Worm (Caenorhabditis elegans) whole organism, L4 larva: ENCODE results near the gene fbxa-105.

ENCODE experiments used
- F37D6.2 ChIP-seq: sonication (generic microtip); optimal IDR thresholded peaks from 2 replicates; lab custom pipeline; 2016; ENCODE audit warnings: mild to moderate bottlenecking, missing genetic modification characterization, missing compliant biosample characterization
- F44E2.7 ChIP-seq: fragments of 200-800 bp; sonication (Bioruptor generic); IDR thresholded peaks from 2 replicates; pipeline ENCODE4 v2.1.2; 2022; ENCODE audit warnings: missing genetic modification characterization, missing compliant biosample characterization
- F49E8.2 ChIP-seq: sonication (generic microtip); optimal IDR thresholded peaks from 2 replicates; lab custom pipeline; 2016; ENCODE audit warnings: missing compliant biosample characterization, mild to moderate bottlenecking, missing genetic modification characterization, borderline replicate concordance
- Y5F2A.4 ChIP-seq: fragments of 200-800 bp; sonication (Bioruptor generic); optimal IDR thresholded peaks from 2 replicates; lab custom pipeline; 2018; ENCODE audit warnings: mild to moderate bottlenecking, missing genetic modification characterization, missing compliant biosample characterization
- ZK337.2 ChIP-seq: fragments of 200-800 bp; sonication (Bioruptor generic); IDR thresholded peaks from 2 replicates; pipeline ENCODE4 v1.3.6; 2022; ENCODE audit warnings: missing genetic modification reagents, missing genetic modification characterization, missing compliant biosample characterization
- arid-1 ChIP-seq: fragments of 200-800 bp; sonication (Bioruptor generic); conservative IDR thresholded peaks from 2 replicates; pipeline ENCODE4 v1.3.6; 2022; ENCODE audit warnings: missing genetic modification reagents, missing genetic modification characterization, missing compliant biosample characterization
- attf-4 ChIP-seq: sonication (generic microtip); optimal IDR thresholded peaks from 3 replicates; lab custom pipeline; 2017; ENCODE audit warnings: missing biosample characterization, missing genetic modification characterization
- ceh-20 ChIP-seq: fragments of 200-800 bp; sonication (Bioruptor generic); IDR thresholded peaks from 2 replicates; pipeline ENCODE4 v1.3.6; 2022; ENCODE audit warnings: missing genetic modification reagents, missing genetic modification characterization, missing compliant biosample characterization
- ceh-32 ChIP-seq: sonication (generic microtip); optimal IDR thresholded peaks from 2 replicates; lab custom pipeline; 2016; ENCODE audit warnings: mild to moderate bottlenecking, missing genetic modification characterization, missing compliant biosample characterization; ENCODE audit not compliant: poor library complexity
- ceh-62 ChIP-seq: sonication (generic microtip); optimal IDR thresholded peaks from 2 replicates; lab custom pipeline; 2017; ENCODE audit warnings: missing biosample characterization, missing genetic modification characterization
- ces-1 ChIP-seq: fragments of 150-350 bp; sonication (generic microtip); optimal IDR thresholded peaks from 4 replicates; lab custom pipeline; 2014; ENCODE audit warnings: missing biosample characterization, missing genetic modification reagents, missing genetic modification characterization
- ctbp-1 ChIP-seq: fragments of 200-800 bp; sonication (Bioruptor generic); IDR thresholded peaks from 2 replicates; pipeline ENCODE4 v1.3.6; 2022; ENCODE audit warnings: missing genetic modification reagents, missing genetic modification characterization, missing compliant biosample characterization
- daf-12 ChIP-seq: fragments of 150-350 bp; optimal IDR thresholded peaks from 2 replicates; lab custom pipeline; 2014; ENCODE audit warnings: missing biosample characterization, missing genetic modification reagents, missing genetic modification characterization
- daf-19 ChIP-seq: fragments of 200-800 bp; sonication (Bioruptor generic); conservative IDR thresholded peaks from 2 replicates; pipeline ENCODE4 v1.3.6; 2022; ENCODE audit warnings: missing genetic modification characterization, missing compliant biosample characterization
- dmd-6 ChIP-seq: fragments of 200-800 bp; sonication (Bioruptor generic); IDR thresholded peaks from 2 replicates; pipeline ENCODE4 v1.3.6; 2022; ENCODE audit warnings: missing genetic modification reagents, missing genetic modification characterization, missing compliant biosample characterization
- dpl-1 ChIP-seq: fragments of 150-350 bp; optimal IDR thresholded peaks from 2 replicates; lab custom pipeline; 2014; ENCODE audit warnings: missing biosample characterization, missing genetic modification reagents, missing genetic modification characterization
- duxl-1 ChIP-seq: sonication (generic microtip); optimal IDR thresholded peaks from 2 replicates; lab custom pipeline; 2016; ENCODE audit warnings: mild to moderate bottlenecking, missing genetic modification characterization, moderate library complexity, missing compliant biosample characterization; ENCODE audit not compliant: poor library complexity
- fos-1 ChIP-seq: fragments of 150-350 bp; optimal IDR thresholded peaks from 2 replicates; lab custom pipeline; 2014; ENCODE audit warnings: missing biosample characterization, missing genetic modification characterization
- hif-1 ChIP-seq, 2 experiments: sonication (generic microtip); optimal IDR thresholded peaks; 2 replicates each; lab custom pipeline; 2016 to 2017; ENCODE audit warnings: missing compliant biosample characterization in 2 of 2, missing genetic modification characterization in 2 of 2, missing genetic modification reagents in 2 of 2, missing genotype in 2 of 2, mild to moderate bottlenecking in 1 of 2
- hmg-1.1 ChIP-seq: fragments of 200-800 bp; sonication (Bioruptor generic); IDR thresholded peaks from 2 replicates; pipeline ENCODE4 v1.3.6; 2022; ENCODE audit warnings: missing genetic modification reagents, missing genetic modification characterization, missing compliant biosample characterization
- lim-7 ChIP-seq: fragments of 200-800 bp; sonication (Bioruptor generic); IDR thresholded peaks from 2 replicates; pipeline ENCODE4 v1.3.6; 2022; ENCODE audit warnings: missing genetic modification characterization, missing compliant biosample characterization
- lin-29 ChIP-seq: fragments of 200-800 bp; sonication (Bioruptor generic); IDR thresholded peaks from 2 replicates; pipeline ENCODE4 v1.3.6; 2022; ENCODE audit warnings: missing genetic modification reagents, missing genetic modification characterization, missing compliant biosample characterization
- lsy-2 ChIP-seq, 2 experiments: fragments of 150-350 bp in 1 of 2; sonication (generic microtip) in 1 of 2; optimal IDR thresholded peaks; 2 replicates each; lab custom pipeline; 2014 to 2017; ENCODE audit warnings: missing biosample characterization in 2 of 2, missing genetic modification characterization in 2 of 2
- mep-1 ChIP-seq: fragments of 150-350 bp; sonication (generic microtip); optimal IDR thresholded peaks from 3 replicates; lab custom pipeline; 2014; ENCODE audit warnings: missing biosample characterization, missing genetic modification characterization
- mxl-2 ChIP-seq: fragments of 200-800 bp; sonication (Bioruptor generic); conservative IDR thresholded peaks from 2 replicates; pipeline ENCODE4 v1.3.6; 2022; ENCODE audit warnings: missing genetic modification reagents, missing genetic modification characterization, missing compliant biosample characterization
- mxl-3 ChIP-seq: fragments of 200-800 bp; sonication (Bioruptor generic); optimal IDR thresholded peaks from 2 replicates; lab custom pipeline; 2018; ENCODE audit warnings: mild to moderate bottlenecking, missing genetic modification characterization, missing compliant biosample characterization
- nhr-10 ChIP-seq: fragments of 150-350 bp; optimal IDR thresholded peaks from 2 replicates; lab custom pipeline; 2014; ENCODE audit warnings: missing biosample characterization, missing genetic modification characterization
- nhr-102 ChIP-seq: sonication (generic microtip); optimal IDR thresholded peaks from 2 replicates; lab custom pipeline; 2016; ENCODE audit warnings: mild to moderate bottlenecking, missing genetic modification characterization, moderate library complexity, missing compliant biosample characterization
- nhr-237 ChIP-seq: sonication (generic microtip); optimal IDR thresholded peaks from 2 replicates; lab custom pipeline; 2017; ENCODE audit warnings: missing biosample characterization, missing genetic modification characterization
- nhr-25 ChIP-seq: sonication (generic microtip); optimal IDR thresholded peaks from 2 replicates; lab custom pipeline; 2017; ENCODE audit warnings: missing genetic modification characterization, mild to moderate bottlenecking, missing compliant biosample characterization, antibody characterized with exemption, moderate library complexity, borderline replicate concordance; ENCODE audit not compliant: insufficient read depth
- nhr-28 ChIP-seq: fragments of 150-350 bp; optimal IDR thresholded peaks from 2 replicates; lab custom pipeline; 2014; ENCODE audit warnings: missing biosample characterization, missing genetic modification characterization
- nhr-6 ChIP-seq: fragments of 150-350 bp; optimal IDR thresholded peaks from 2 replicates; lab custom pipeline; 2014; ENCODE audit warnings: missing biosample characterization, missing genetic modification characterization
- pha-4 ChIP-seq, 2 experiments: fragments of 150-350 bp in 1 of 2; fragments of 200-800 bp in 1 of 2; sonication (Bioruptor generic) in 1 of 2; IDR thresholded peaks in 1 of 2; optimal IDR thresholded peaks in 1 of 2; 2 replicates each; pipeline versions ENCODE4 v1.3.6 to Lab custom; 2014 to 2022; ENCODE audit warnings: missing genetic modification characterization in 2 of 2, missing genetic modification reagents in 2 of 2, missing biosample characterization in 1 of 2, missing compliant biosample characterization in 1 of 2
- rbr-2 ChIP-seq: sonication (generic microtip); optimal IDR thresholded peaks from 2 replicates; lab custom pipeline; 2016; ENCODE audit warnings: missing genotype, missing genetic modification characterization, missing compliant biosample characterization
- sdz-12 ChIP-seq: fragments of 200-800 bp; sonication (Bioruptor generic); optimal IDR thresholded peaks from 2 replicates; lab custom pipeline; 2018; ENCODE audit warnings: mild to moderate bottlenecking, missing genetic modification characterization, missing compliant biosample characterization
- spr-3 ChIP-seq: fragments of 200-800 bp; sonication (Bioruptor generic); optimal IDR thresholded peaks from 2 replicates; lab custom pipeline; 2018; ENCODE audit warnings: mild to moderate bottlenecking, missing genetic modification characterization, missing compliant biosample characterization
- vab-7 ChIP-seq: fragments of 200-800 bp; sonication (Bioruptor generic); IDR thresholded peaks from 2 replicates; pipeline ENCODE4 v1.3.6; 2022; ENCODE audit warnings: missing genetic modification reagents, missing genetic modification characterization, missing compliant biosample characterization
- zag-1 ChIP-seq: fragments of 150-350 bp; optimal IDR thresholded peaks from 2 replicates; lab custom pipeline; 2014; ENCODE audit warnings: missing biosample characterization, missing genetic modification characterization
- zip-11 ChIP-seq: fragments of 200-800 bp; sonication (Bioruptor generic); IDR thresholded peaks from 2 replicates; pipeline ENCODE4 v1.3.6; 2022; ENCODE audit warnings: missing genetic modification characterization, missing compliant biosample characterization

fbxa-105 gene

ce11 chrV:7364059-7364458, 27.8 kb downstream of the fbxa-105 start, which contains the start of gene cyp-35A2 (continued):
- no peak for TF ChIP-seq nhr-10 (tag; lab: Kevin White, UChicago)
- TF ChIP-seq nhr-28 (tag; lab: Kevin White, UChicago): peak; percentile 71
- TF ChIP-seq daf-19 (GFP tag; lab: Robert Waterston, UW): no peak
- no peak for TF ChIP-seq lim-7
- no peak for TF ChIP-seq attf-4 (tag; lab: Kevin White, UChicago)
- TF ChIP-seq ceh-32: no peak
- TF ChIP-seq sdz-12 (GFP tag; lab: Kevin White, UChicago): no peak
- no peak for TF ChIP-seq F49E8.2 (tag; lab: Kevin White, UChicago)
- no peak for TF ChIP-seq dpl-1 (GFP tag; lab: Kevin White, UChicago)
- TF ChIP-seq fos-1: no peak
- TF ChIP-seq dmd-6 (GFP tag; lab: Robert Waterston, UW): peak; percentile 57; the same call in 1 of the 2 replicates
- no peak for TF ChIP-seq nhr-25 (tag; lab: Kevin White, UChicago)
- TF ChIP-seq nhr-102 (tag; lab: Kevin White, UChicago): no peak
- TF ChIP-seq, all 104 proteins: peak for 5

ce11 chrV:7361673-7362072, 30.2 kb downstream of the fbxa-105 start, which contains the start of gene cyp-35A1:
TSS of gene cyp-35A1 (minus strand) at chrV:7361773.
- TF ChIP-seq F37D6.2 (tag; lab: Kevin White, UChicago): no peak
- TF ChIP-seq nhr-102 (tag; lab: Kevin White, UChicago): no peak
- TF ChIP-seq Y5F2A.4 (GFP tag; lab: Kevin White, UChicago): no peak
- no peak for TF ChIP-seq daf-12 (tag; lab: Kevin White, UChicago)
- no peak for TF ChIP-seq hmg-1.1
- TF ChIP-seq lin-29 (GFP tag; lab: Robert Waterston, UW): no peak
- TF ChIP-seq ces-1: no peak
- TF ChIP-seq F44E2.7 (GFP tag; lab: Robert Waterston, UW): no peak
- no peak for TF ChIP-seq spr-3 (GFP tag; lab: Kevin White, UChicago)
- no peak for TF ChIP-seq lsy-2 (tag; optimal IDR thresholded peaks at IDR 0.05; lab: Kevin White, UChicago)
- TF ChIP-seq mxl-3 (GFP tag; lab: Kevin White, UChicago): no peak
- no peak for TF ChIP-seq arid-1
- no peak for TF ChIP-seq ceh-20

- TF ChIP-seq vab-7 (GFP tag; lab: Robert Waterston, UW) (no peak), rbr-2 (tag; lab: Kevin White, UChicago) (no peak), ctbp-1 (no peak), nhr-6 (no peak), dmd-6 (GFP tag; lab: Robert Waterston, UW) (no peak), ZK337.2 (GFP tag; lab: Robert Waterston, UW) (no peak), zag-1 (tag; lab: Kevin White, UChicago) (no peak), duxl-1 (tag; lab: Kevin White, UChicago) (no peak), nhr-237 (tag; lab: Kevin White, UChicago) (no peak), dpl-1 (GFP tag; lab: Kevin White, UChicago) (no peak), sdz-12 (GFP tag; lab: Kevin White, UChicago) (no peak), spr-3 (GFP tag; lab: Kevin White, UChicago) (no peak), pha-4 (GFP tag; IDR thresholded peaks at IDR 0.05; lab: Robert Waterston, UW) (no peak), pha-4 (tag; optimal IDR thresholded peaks at IDR 0.05; lab: Kevin White, UChicago) (no peak), ceh-62 (no peak)
These were observed 34.7 kb downstream of the fbxa-105 start, which contains the start of gene C03G6.6 for ce11 chrV:7357132-7357531. TSS of gene C03G6.6 (plus strand) at chrV:7357432.

ce11 chrV:7356684-7357083, 35.1 kb downstream of the fbxa-105 start, which contains the start of gene C03G6.21:
TSS of gene C03G6.21 (minus strand) at chrV:7356784.
- TF ChIP-seq mep-1 (tag; lab: Kevin White, UChicago): no peak
- no peak for TF ChIP-seq rbr-2 (tag; lab: Kevin White, UChicago)
- no peak for TF ChIP-seq mxl-2 (GFP tag; lab: Robert Waterston, UW)
- no peak for TF ChIP-seq ceh-32
- no peak for TF ChIP-seq ces-1
- TF ChIP-seq lim-7: no peak
- no peak for TF ChIP-seq mxl-3 (GFP tag; lab: Kevin White, UChicago)
- no peak for TF ChIP-seq duxl-1 (tag; lab: Kevin White, UChicago)
- TF ChIP-seq hif-1 (tag; optimal IDR thresholded peaks at IDR 0.05; lab: Kevin White, UChicago): no peak
- TF ChIP-seq daf-12 (tag; lab: Kevin White, UChicago): no peak
- TF ChIP-seq nhr-28 (tag; lab: Kevin White, UChicago): no peak
- TF ChIP-seq zip-11 (GFP tag; lab: Robert Waterston, UW): no peak
- TF ChIP-seq nhr-10 (tag; lab: Kevin White, UChicago): no peak
